Fruit fly (Drosophila melanogaster) whole organism, prepupa: ENCODE results near the gene Septin4.

Experiments used
- Blimp-1 ChIP-seq: fragments of 200-800 bp; sonication (Bioruptor generic); optimal IDR thresholded peaks from 3 replicates; lab custom pipeline; 2017; ENCODE audit warnings: missing biosample characterization, missing genetic modification characterization, mild to moderate bottlenecking, moderate library complexity, missing genetic modification reagents
- CG10631 ChIP-seq: fragments of 200-800 bp; sonication (Bioruptor generic); optimal IDR thresholded peaks from 2 replicates; lab custom pipeline; 2016; ENCODE audit warnings: missing biosample characterization, missing genetic modification characterization
- CG10669 ChIP-seq: fragments of 200-800 bp; sonication (Bioruptor generic); optimal IDR thresholded peaks from 3 replicates; lab custom pipeline; 2018; ENCODE audit warnings: missing biosample characterization, mild to moderate bottlenecking, missing genetic modification characterization, moderate library complexity
- CG15336 ChIP-seq: fragments of 200-800 bp; sonication (Bioruptor generic); IDR thresholded peaks from 2 replicates; pipeline ENCODE4 v1.3.6; 2022; ENCODE audit warnings: missing biosample characterization, missing genetic modification characterization
- CG1621 ChIP-seq: fragments of 200-800 bp; sonication (Bioruptor generic); optimal IDR thresholded peaks from 3 replicates; lab custom pipeline; 2018; ENCODE audit warnings: missing biosample characterization, mild to moderate bottlenecking, missing genetic modification characterization
- CG16779 ChIP-seq: fragments of 200-800 bp; sonication (Bioruptor generic); optimal IDR thresholded peaks from 3 replicates; lab custom pipeline; 2017; ENCODE audit warnings: missing biosample characterization, mild to moderate bottlenecking, missing genetic modification characterization
- CG3032 ChIP-seq: fragments of 200-800 bp; optimal IDR thresholded peaks from 2 replicates; lab custom pipeline; 2019; ENCODE audit warnings: missing biosample characterization, mild to moderate bottlenecking, missing genetic modification characterization, moderate library complexity
- CG31627 ChIP-seq: fragments of 200-800 bp; sonication (Bioruptor generic); optimal IDR thresholded peaks from 3 replicates; lab custom pipeline; 2016; ENCODE audit warnings: missing biosample characterization, missing genetic modification characterization
- CG3919 ChIP-seq: fragments of 200-800 bp; sonication (Bioruptor generic); optimal IDR thresholded peaks from 3 replicates; lab custom pipeline; 2016; ENCODE audit warnings: missing biosample characterization, missing genetic modification characterization
- CG4318 ChIP-seq: fragments of 200-800 bp; sonication (Bioruptor generic); optimal IDR thresholded peaks from 3 replicates; lab custom pipeline; 2017; ENCODE audit warnings: missing biosample characterization, mild to moderate bottlenecking, missing genetic modification characterization
- CG6163 ChIP-seq: fragments of 200-800 bp; sonication (Bioruptor generic); IDR thresholded peaks from 3 replicates; pipeline ENCODE4 v1.3.6; 2022; ENCODE audit warnings: missing biosample characterization, missing genetic modification characterization
- CG6854 ChIP-seq: fragments of 200-800 bp; sonication (Bioruptor generic); optimal IDR thresholded peaks from 2 replicates; lab custom pipeline; 2017; ENCODE audit warnings: missing biosample characterization, mild to moderate bottlenecking, missing genetic modification characterization
- CG8119 ChIP-seq: fragments of 200-800 bp; sonication (Bioruptor generic); IDR thresholded peaks from 3 replicates; pipeline ENCODE4 v1.3.6; 2022; ENCODE audit warnings: missing biosample characterization, missing genetic modification characterization
- CG8319 ChIP-seq: fragments of 200-800 bp; sonication (Bioruptor generic); optimal IDR thresholded peaks from 3 replicates; lab custom pipeline; 2016; ENCODE audit warnings: missing biosample characterization, missing genetic modification characterization
- CG9139 ChIP-seq: fragments of 200-800 bp; sonication (Bioruptor generic); optimal IDR thresholded peaks from 3 replicates; lab custom pipeline; 2017; ENCODE audit warnings: missing biosample characterization, mild to moderate bottlenecking, missing genetic modification characterization
- Eip78C ChIP-seq: fragments of 200-800 bp; sonication (Bioruptor generic); peaks from one replicate; lab custom pipeline; 2016; ENCODE audit warnings: missing biosample characterization, missing genetic modification characterization
- Ets21C ChIP-seq: fragments of 200-800 bp; sonication (Bioruptor generic); optimal IDR thresholded peaks from 3 replicates; lab custom pipeline; 2016; ENCODE audit warnings: missing biosample characterization, missing genetic modification characterization
- Ets96B ChIP-seq: fragments of 200-800 bp; optimal IDR thresholded peaks from 2 replicates; lab custom pipeline; 2019; ENCODE audit warnings: missing biosample characterization, mild to moderate bottlenecking, missing genetic modification characterization, moderate library complexity
- Gug ChIP-seq: fragments of 200-800 bp; sonication (Bioruptor generic); IDR thresholded peaks from 2 replicates; pipeline ENCODE4 v1.3.6; 2022; ENCODE audit warnings: missing biosample characterization, missing genetic modification characterization
- Hr39 ChIP-seq: fragments of 200-800 bp; sonication (Bioruptor generic); optimal IDR thresholded peaks from 2 replicates; lab custom pipeline; 2016; ENCODE audit warnings: missing biosample characterization, missing genetic modification characterization
- Hr4 ChIP-seq: fragments of 200-800 bp; sonication (Bioruptor generic); optimal IDR thresholded peaks from 3 replicates; lab custom pipeline; 2016; ENCODE audit warnings: missing biosample characterization, missing genetic modification characterization
- Met ChIP-seq: fragments of 200-800 bp; sonication (Bioruptor generic); optimal IDR thresholded peaks from 3 replicates; lab custom pipeline; 2016; ENCODE audit warnings: missing biosample characterization, missing genetic modification characterization
- Smox ChIP-seq: fragments of 200-800 bp; sonication (Bioruptor generic); optimal IDR thresholded peaks from 3 replicates; lab custom pipeline; 2016; ENCODE audit warnings: missing biosample characterization, missing genetic modification characterization
- Sox102F ChIP-seq: fragments of 200-800 bp; sonication (Bioruptor generic); optimal IDR thresholded peaks from 2 replicates; lab custom pipeline; 2016; ENCODE audit warnings: missing biosample characterization, mild to moderate bottlenecking, missing genetic modification characterization
- Sox14 ChIP-seq: fragments of 200-800 bp; sonication (Bioruptor generic); optimal IDR thresholded peaks from 3 replicates; lab custom pipeline; 2016; ENCODE audit warnings: missing biosample characterization, missing genetic modification characterization
- achi ChIP-seq: fragments of 200-800 bp; sonication (Bioruptor generic); optimal IDR thresholded peaks from 3 replicates; lab custom pipeline; 2016; ENCODE audit warnings: missing biosample characterization, missing genetic modification characterization
- acj6 ChIP-seq: fragments of 200-800 bp; sonication (Bioruptor generic); optimal IDR thresholded peaks from 3 replicates; lab custom pipeline; 2016; ENCODE audit warnings: missing biosample characterization, missing genetic modification characterization
- cyc ChIP-seq: fragments of 200-800 bp; sonication (Bioruptor generic); optimal IDR thresholded peaks from 3 replicates; lab custom pipeline; 2016; ENCODE audit warnings: missing biosample characterization, missing genetic modification characterization
- dac ChIP-seq: fragments of 200-800 bp; sonication (Bioruptor generic); optimal IDR thresholded peaks from 2 replicates; lab custom pipeline; 2017; ENCODE audit warnings: missing biosample characterization, mild to moderate bottlenecking, missing genetic modification characterization
- dsx ChIP-seq: fragments of 200-800 bp; optimal IDR thresholded peaks from 3 replicates; lab custom pipeline; 2019; ENCODE audit warnings: missing biosample characterization, mild to moderate bottlenecking, missing genetic modification characterization, moderate library complexity; ENCODE audit not compliant: poor library complexity, severe bottlenecking
- eg ChIP-seq: fragments of 200-800 bp; sonication (Bioruptor generic); IDR thresholded peaks from 3 replicates; pipeline ENCODE4 v1.3.6; 2022; ENCODE audit warnings: missing biosample characterization, missing genetic modification characterization
- fkh ChIP-seq: fragments of 200-800 bp; sonication (Bioruptor generic); optimal IDR thresholded peaks from 3 replicates; lab custom pipeline; 2017; ENCODE audit warnings: missing biosample characterization, mild to moderate bottlenecking, missing genetic modification characterization, moderate library complexity
- spab ChIP-seq: fragments of 200-800 bp; sonication (Bioruptor generic); optimal IDR thresholded peaks from 2 replicates; lab custom pipeline; 2017; ENCODE audit warnings: missing biosample characterization, mild to moderate bottlenecking, missing genetic modification characterization, missing genetic modification reagents
- ss ChIP-seq, 2 experiments: fragments of 200-800 bp; sonication (Bioruptor generic); optimal IDR thresholded peaks; 2 replicates in 1 of 2; 3 replicates in 1 of 2; lab custom pipeline; 2017 to 2018; ENCODE audit warnings: mild to moderate bottlenecking in 2 of 2, missing biosample characterization in 2 of 2, missing genetic modification characterization in 2 of 2, moderate library complexity in 1 of 2
- svp ChIP-seq: fragments of 200-800 bp; sonication (Bioruptor generic); peaks from one replicate; lab custom pipeline; 2016; ENCODE audit warnings: missing biosample characterization, missing genetic modification characterization
- topi ChIP-seq: fragments of 200-800 bp; sonication (Bioruptor generic); optimal IDR thresholded peaks from 3 replicates; lab custom pipeline; 2016; ENCODE audit warnings: missing biosample characterization, missing genetic modification characterization
- vri ChIP-seq: fragments of 200-800 bp; sonication (Bioruptor generic); optimal IDR thresholded peaks from 3 replicates; lab custom pipeline; 2016; ENCODE audit warnings: missing biosample characterization, mild to moderate bottlenecking, missing genetic modification characterization

Gene Septin4

DNA sequence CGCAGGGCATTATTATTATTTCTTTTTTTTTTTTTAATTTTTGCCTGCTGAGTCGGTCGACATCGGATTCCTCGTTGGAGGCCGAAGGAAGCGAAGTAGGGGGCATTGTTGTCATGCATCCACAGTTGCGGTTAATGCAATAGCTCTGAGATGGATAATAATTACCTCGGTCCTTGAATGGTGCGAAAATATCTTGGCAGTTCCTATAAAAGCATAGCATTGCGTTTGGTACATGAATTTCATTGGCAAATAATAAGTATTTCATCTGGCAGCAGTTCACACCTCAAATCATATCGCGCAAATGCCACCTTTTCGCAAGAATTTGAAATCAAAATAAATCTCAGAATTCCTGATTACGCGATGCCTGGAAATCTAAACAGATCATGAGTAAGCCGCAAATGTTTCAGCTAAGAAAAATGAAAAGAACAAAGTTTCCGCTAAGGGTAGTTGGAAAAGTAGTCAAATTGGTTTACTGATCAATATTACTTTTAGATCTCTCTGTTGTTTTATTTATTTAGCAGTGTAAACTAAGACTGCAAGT, 47.8 kb downstream of the Septin4 start (continued):
- TF ChIP-seq svp (GFP tag; lab: Kevin White, UChicago): peak; percentile 81
- TF ChIP-seq, all 60 proteins: peak for 31

DNA sequence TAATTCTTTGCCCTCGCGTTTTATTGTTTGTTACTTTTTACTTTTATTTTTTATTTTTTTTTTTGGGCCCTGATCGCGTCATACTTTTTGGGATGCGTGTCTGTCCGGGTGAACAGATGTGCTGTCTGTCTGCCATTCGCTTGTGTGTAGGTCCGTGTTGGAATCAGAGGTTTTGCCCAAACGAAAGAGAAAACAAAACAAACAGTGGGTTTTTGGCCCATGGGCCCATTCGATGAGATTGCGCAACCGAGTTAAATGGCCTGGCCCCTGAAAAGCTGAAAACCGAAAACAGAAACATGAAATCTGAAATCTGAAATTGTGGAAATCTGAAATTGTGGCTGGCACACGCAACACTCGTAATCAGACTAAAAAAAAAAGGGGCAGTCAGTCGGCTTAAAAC, 49.5 kb downstream of the Septin4 start:
- TF ChIP-seq Gug (GFP tag; lab: Robert Waterston, UW): no peak
- TF ChIP-seq vri (GFP tag; lab: Kevin White, UChicago): peak; percentile 76
- peak; percentile 66 for TF ChIP-seq Blimp-1 (GFP tag; lab: Kevin White, UChicago)
- TF ChIP-seq Eip78C (GFP tag; lab: Kevin White, UChicago): peak; percentile 38

DNA sequence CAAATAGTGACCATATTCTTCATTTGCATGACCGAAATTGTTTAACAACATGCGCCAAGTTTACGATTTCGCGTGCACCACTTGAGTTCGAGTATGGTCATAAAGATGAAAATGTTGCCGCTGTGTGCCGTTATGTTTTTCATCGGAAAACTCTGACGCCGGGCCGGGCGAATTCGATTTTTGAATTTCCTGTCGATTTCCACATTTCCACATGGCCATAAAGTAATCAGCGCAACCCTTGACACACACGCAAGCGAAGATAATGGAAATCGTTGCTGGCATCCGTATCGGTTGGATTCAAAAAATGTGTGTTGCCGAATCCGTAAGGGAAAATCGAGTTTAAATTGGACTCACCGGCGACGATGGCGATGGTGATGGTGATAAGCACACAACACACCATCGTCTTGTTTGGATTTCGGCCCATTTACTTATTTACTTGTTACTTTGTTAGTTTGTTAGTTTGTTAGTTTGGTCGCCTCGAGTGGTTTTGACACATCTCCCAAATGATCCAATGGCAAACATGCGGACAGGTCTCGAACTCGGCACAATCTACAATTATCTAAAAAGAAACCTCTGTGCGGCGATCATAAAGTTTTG, 50.3 kb downstream of the Septin4 start:
- TF ChIP-seq CG3032 (no peak), CG31627 (no peak), fkh (peak; percentile 85), vri (GFP tag; lab: Kevin White, UChicago) (no peak)
- TF ChIP-seq, all 60 proteins: peak for 1

DNA sequence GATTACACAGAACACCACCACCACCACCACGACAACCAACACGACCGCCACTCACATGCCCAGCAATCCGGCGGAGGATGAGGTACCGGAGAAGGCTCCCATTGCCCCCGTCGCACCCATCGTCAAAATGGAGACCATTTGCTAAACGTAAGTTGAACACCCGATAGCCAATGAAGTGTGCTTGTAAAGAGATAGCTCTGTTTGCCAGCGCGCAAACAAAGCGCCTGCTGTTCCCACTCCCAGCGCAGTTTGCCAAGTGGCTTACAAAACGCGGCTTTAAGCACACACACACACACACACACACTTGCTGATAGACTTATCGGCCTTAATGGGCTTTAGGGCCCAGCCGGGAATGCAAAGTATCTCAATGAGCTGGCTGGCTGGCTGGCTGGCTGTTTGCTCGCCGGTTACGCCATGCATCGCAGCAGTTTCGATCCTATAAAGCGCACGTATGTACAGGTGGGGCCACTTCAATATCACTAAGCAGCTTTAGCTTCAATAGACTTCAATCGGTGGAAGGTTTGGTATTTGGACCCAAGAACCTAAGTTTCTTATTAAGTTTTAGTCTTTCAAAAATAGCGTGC, 51.5 kb downstream of the Septin4 start:
- TF ChIP-seq CG1621 (tag; lab: Kevin White, UChicago) (peak; percentile 5), dsx (GFP tag; lab: Kevin White, UChicago) (no peak), CG15336 (GFP tag; lab: Robert Waterston, UW) (no peak), CG4318 (GFP tag; lab: Kevin White, UChicago) (no peak), fkh (peak; percentile 19), ss (GFP tag; optimal IDR thresholded peaks at IDR 0.05; lab: Kevin White, UChicago) (no peak), Eip78C (GFP tag; lab: Kevin White, UChicago) (peak; percentile 51)

DNA sequence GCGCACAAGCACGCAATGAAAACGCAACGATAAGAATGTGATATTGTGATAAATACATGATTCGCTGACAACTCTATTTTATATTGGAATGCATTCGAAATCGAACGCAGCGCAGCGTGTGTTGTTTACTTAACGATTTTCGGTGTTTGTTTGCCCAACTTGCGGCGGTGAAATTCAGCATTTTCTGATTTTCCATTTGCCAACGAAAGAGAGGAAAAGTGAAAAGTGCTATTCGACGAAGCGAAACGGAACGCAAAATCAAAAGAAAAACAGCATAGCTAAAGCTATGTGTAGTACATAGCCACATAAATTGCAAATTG, 53.9 kb downstream of the Septin4 start:
- peak; percentile 83 for TF ChIP-seq fkh
- no peak for TF ChIP-seq Ets21C (GFP tag; lab: Kevin White, UChicago)
- TF ChIP-seq, all 60 proteins: peak for 1

DNA sequence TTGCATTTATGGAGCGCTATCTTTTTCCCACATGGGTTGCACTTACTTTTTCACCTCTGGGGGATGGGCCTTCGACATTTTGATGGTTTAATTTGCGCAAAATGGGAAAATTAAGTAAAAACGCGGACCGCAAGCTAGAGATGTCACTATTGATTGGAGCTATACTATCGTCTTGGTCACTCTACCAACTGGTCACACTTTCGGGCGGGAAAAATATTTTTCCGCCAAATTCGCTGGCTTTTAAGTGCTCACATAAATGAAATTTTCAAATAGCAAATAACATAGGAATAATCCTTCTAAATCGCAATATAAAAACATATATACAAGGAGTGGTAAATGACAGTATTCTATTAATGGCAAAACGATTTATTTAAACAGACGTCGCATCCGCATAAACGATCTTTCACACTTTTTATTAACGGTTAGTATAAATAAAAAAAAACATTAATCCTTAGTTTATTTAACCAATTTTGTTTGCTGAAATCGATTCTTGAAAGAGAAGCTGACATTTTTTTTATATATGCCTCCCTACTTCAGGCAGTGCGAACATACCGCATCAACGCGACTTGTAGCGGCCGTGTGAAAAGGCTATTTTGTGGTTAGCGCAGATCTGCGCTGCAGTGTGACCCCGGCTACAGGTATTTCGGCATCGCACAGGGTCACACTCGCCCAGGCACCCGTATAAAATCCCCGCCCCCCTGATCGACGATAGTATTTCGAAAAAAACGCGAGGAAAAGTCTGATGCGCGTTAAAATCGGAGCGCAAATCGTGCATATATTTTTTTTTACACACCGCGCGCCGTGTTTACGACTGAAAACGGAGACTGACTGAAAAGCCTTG, 54.5 kb downstream of the Septin4 start, which contains the start of the genes SNRPG and mthl1:
TSS of gene SNRPG (minus strand) at position 160 of the 841 bp plus-strand sequence.
TSS of gene mthl1 (plus strand) at position 709 of the 841 bp plus-strand sequence.
- TF ChIP-seq CG1621 (tag; lab: Kevin White, UChicago): peak; percentile 63
- peak; percentile 48 for TF ChIP-seq spab (GFP tag; lab: Kevin White, UChicago)
- peak; percentile 69 for TF ChIP-seq dac
- peak; percentile 75 for TF ChIP-seq acj6 (GFP tag; lab: Kevin White, UChicago)
- TF ChIP-seq CG8119: peak; percentile 81
- peak; percentile 20 for TF ChIP-seq vri (GFP tag; lab: Kevin White, UChicago)
- TF ChIP-seq Smox: peak; percentile 78
- TF ChIP-seq CG10669 (GFP tag; lab: Kevin White, UChicago): peak; percentile 73
- TF ChIP-seq Ets96B (tag; lab: Kevin White, UChicago): peak; percentile 54
- peak; percentile 83 for TF ChIP-seq CG15336 (GFP tag; lab: Robert Waterston, UW)
- peak; percentile 53 for TF ChIP-seq Hr4
- TF ChIP-seq CG6163: peak; percentile 95
- no peak for TF ChIP-seq CG6854
- peak; percentile 90 for TF ChIP-seq Hr39 (GFP tag; lab: Kevin White, UChicago)
- peak; percentile 52 for TF ChIP-seq CG8319
- TF ChIP-seq Ets21C (GFP tag; lab: Kevin White, UChicago): peak; percentile 79
- TF ChIP-seq topi (GFP tag; lab: Kevin White, UChicago): peak; percentile 80
- TF ChIP-seq CG16779 (tag; lab: Kevin White, UChicago): no peak
- TF ChIP-seq dsx (GFP tag; lab: Kevin White, UChicago): peak; percentile 28
- peak; percentile 95 for TF ChIP-seq eg (GFP tag; lab: Robert Waterston, UW)
- TF ChIP-seq Sox14 (GFP tag; lab: Kevin White, UChicago): peak; percentile 82
- TF ChIP-seq Met (GFP tag; lab: Kevin White, UChicago): peak; percentile 75
- TF ChIP-seq CG9139 (GFP tag; lab: Kevin White, UChicago): no peak
- peak; percentile 85 for TF ChIP-seq CG3919 (GFP tag; lab: Kevin White, UChicago)
- TF ChIP-seq Sox102F (GFP tag; lab: Kevin White, UChicago): peak; percentile 42
- peak; percentile 89 for TF ChIP-seq cyc (GFP tag; lab: Kevin White, UChicago)
- peak; percentile 81 for TF ChIP-seq CG10631 (GFP tag; lab: Kevin White, UChicago)
- TF ChIP-seq achi (GFP tag; lab: Kevin White, UChicago): peak; percentile 72
